Worm (Caenorhabditis elegans) whole organism, L3 larva: ENCODE data around the gene srg-50.

Experiments
- ama-1 ChIP-seq: fragments of 150-350 bp; optimal IDR thresholded peaks from 2 replicates; lab custom pipeline; 2018
- elt-1 ChIP-seq: fragments of 150-350 bp; optimal IDR thresholded peaks from 2 replicates; lab custom pipeline; 2014; ENCODE audit warnings: missing biosample characterization, missing genetic modification characterization
- pha-4 ChIP-seq: fragments of 150-350 bp; optimal IDR thresholded peaks from 2 replicates; lab custom pipeline; 2014; ENCODE audit warnings: missing biosample characterization, missing genetic modification reagents, missing genetic modification characterization
- pqm-1 ChIP-seq: fragments of 150-350 bp; optimal IDR thresholded peaks from 2 replicates; lab custom pipeline; 2017; ENCODE audit warnings: missing biosample characterization, missing genetic modification characterization, inconsistent platforms
- snpc-4 ChIP-seq: fragments of 150-350 bp; optimal IDR thresholded peaks from 2 replicates; lab custom pipeline; 2014; ENCODE audit warnings: missing biosample characterization, missing genetic modification characterization
- ztf-11 ChIP-seq: fragments of 150-350 bp; optimal IDR thresholded peaks from 2 replicates; lab custom pipeline; 2014; ENCODE audit warnings: missing biosample characterization, missing genetic modification characterization

ce11 chrIV:7097450-7097849 is 22.5 kb upstream of the srg-50 start:
- TF ChIP-seq ztf-11 (tag; lab: Kevin White, UChicago) (no peak), pha-4 (tag; lab: Kevin White, UChicago) (no peak), ama-1 (lab: Kevin White, UChicago) (no peak), pqm-1 (tag; lab: Kevin White, UChicago) (no peak), snpc-4 (no peak), elt-1 (tag; lab: Kevin White, UChicago) (no peak)
